Fruit fly (Drosophila melanogaster) Kc167 (cell line): ENCODE results near the gene hth.

Experiments used
- Myc ChIP-seq: fragments of >200 bp; optimal IDR thresholded peaks from 2 replicates; lab custom pipeline; 2017; ENCODE audit warnings: missing external identifiers
- Sin3A ChIP-seq: fragments of >200 bp; optimal IDR thresholded peaks from 2 replicates; lab custom pipeline; 2018; ENCODE audit warnings: missing external identifiers
- h ChIP-seq: fragments of >200 bp; optimal IDR thresholded peaks from 3 replicates; lab custom pipeline; 2018; ENCODE audit warnings: missing external identifiers
- insv ChIP-seq: fragments of >200 bp; optimal IDR thresholded peaks from 3 replicates; lab custom pipeline; 2018; ENCODE audit warnings: missing external identifiers
- psq ChIP-seq: fragments of >200 bp; optimal IDR thresholded peaks from 2 replicates; lab custom pipeline; 2017; ENCODE audit warnings: missing external identifiers
- ttk ChIP-seq: sonication (Bioruptor generic); optimal IDR thresholded peaks from 2 replicates; lab custom pipeline; 2017; ENCODE audit warnings: missing external identifiers

DNA sequence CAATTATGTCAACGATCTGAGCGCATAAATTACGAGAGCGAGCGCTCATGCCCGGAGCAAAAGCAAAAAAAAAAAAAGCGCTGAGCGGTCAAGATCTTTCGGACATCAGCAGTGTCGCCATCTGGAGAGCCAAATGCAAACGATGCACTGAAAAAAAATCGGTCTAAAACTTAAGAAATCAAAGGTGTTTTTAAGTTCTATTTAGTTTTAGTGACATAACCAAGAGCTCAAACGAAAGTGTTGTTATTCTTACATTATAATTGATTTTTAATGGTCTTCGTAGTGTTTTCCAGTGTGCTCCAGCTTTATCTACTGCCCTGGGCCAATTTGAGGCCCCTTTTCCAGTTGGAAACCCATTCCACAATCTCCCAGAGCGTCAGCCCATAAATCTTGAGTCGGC is 9.4 kb downstream of the hth start:
- no peak for TF ChIP-seq h (lab: Kevin White, UChicago)
- TF ChIP-seq psq = no peak
- no peak for TF ChIP-seq Sin3A (lab: Kevin White, UChicago)
- no peak for TF ChIP-seq Myc (lab: Kevin White, UChicago)
- no peak for TF ChIP-seq ttk (lab: Kevin White, UChicago)
- TF ChIP-seq insv = no peak
